Worm (Caenorhabditis elegans) whole organism, late embryonic: ENCODE results near the gene unc-23.

ENCODE experiments used
- C38D4.7 ChIP-seq: fragments of 200-800 bp; sonication (Bioruptor generic); optimal IDR thresholded peaks from 2 replicates; lab custom pipeline; 2018; ENCODE audit warnings: mild to moderate bottlenecking, missing genetic modification characterization, moderate library complexity, missing compliant biosample characterization
- F13H6.1 ChIP-seq: sonication (generic microtip); optimal IDR thresholded peaks from 2 replicates; lab custom pipeline; 2016; ENCODE audit warnings: missing genetic modification characterization, missing compliant biosample characterization
- K02D7.2 ChIP-seq: sonication (generic microtip); optimal IDR thresholded peaks from 2 replicates; lab custom pipeline; 2017; ENCODE audit warnings: mild to moderate bottlenecking, missing genetic modification characterization, missing compliant biosample characterization
- K09A11.1 ChIP-seq: sonication (generic microtip); optimal IDR thresholded peaks from 2 replicates; lab custom pipeline; 2017; ENCODE audit warnings: antibody characterized with exemption, mild to moderate bottlenecking, missing genetic modification characterization, missing compliant biosample characterization; ENCODE audit not compliant: insufficient read depth
- T23F11.4 ChIP-seq: fragments of 200-800 bp; sonication (Bioruptor generic); optimal IDR thresholded peaks from 2 replicates; lab custom pipeline; 2018; ENCODE audit warnings: mild to moderate bottlenecking, missing genetic modification characterization, missing compliant biosample characterization
- Y22D7AL.16 ChIP-seq: sonication (generic microtip); optimal IDR thresholded peaks from 2 replicates; lab custom pipeline; 2016; ENCODE audit warnings: missing genetic modification characterization, missing compliant biosample characterization
- ceh-19 ChIP-seq: fragments of 200-800 bp; sonication (Bioruptor generic); optimal IDR thresholded peaks from 2 replicates; lab custom pipeline; 2018; ENCODE audit warnings: mild to moderate bottlenecking, missing genetic modification characterization, missing compliant biosample characterization
- ceh-22 ChIP-seq: sonication (generic microtip); optimal IDR thresholded peaks from 2 replicates; lab custom pipeline; 2017; ENCODE audit warnings: missing biosample characterization, missing genetic modification characterization
- ceh-31 ChIP-seq: sonication (generic microtip); optimal IDR thresholded peaks from 2 replicates; lab custom pipeline; 2016; ENCODE audit warnings: missing genetic modification characterization, missing compliant biosample characterization
- ceh-34 ChIP-seq: sonication (generic microtip); optimal IDR thresholded peaks from 2 replicates; lab custom pipeline; 2016; ENCODE audit warnings: mild to moderate bottlenecking, missing genetic modification characterization, missing compliant biosample characterization
- ceh-45 ChIP-seq: fragments of 200-800 bp; sonication (Bioruptor generic); IDR thresholded peaks from 2 replicates; pipeline ENCODE4 v1.3.6; 2022; ENCODE audit warnings: missing genetic modification reagents, missing genetic modification characterization, missing compliant biosample characterization
- ceh-9 ChIP-seq: sonication (generic microtip); optimal IDR thresholded peaks from 2 replicates; lab custom pipeline; 2016; ENCODE audit warnings: mild to moderate bottlenecking, missing genetic modification characterization, inconsistent platforms, missing compliant biosample characterization
- dmd-4 ChIP-seq: sonication (generic microtip); optimal IDR thresholded peaks from 2 replicates; lab custom pipeline; 2016; ENCODE audit warnings: borderline replicate concordance, missing genetic modification characterization, missing compliant biosample characterization
- dve-1 ChIP-seq: sonication (generic microtip); optimal IDR thresholded peaks from 2 replicates; lab custom pipeline; 2017; ENCODE audit warnings: antibody characterized with exemption, mild to moderate bottlenecking, missing genetic modification characterization, missing compliant biosample characterization
- gmeb-2 ChIP-seq: sonication (generic microtip); optimal IDR thresholded peaks from 2 replicates; lab custom pipeline; 2016; ENCODE audit warnings: missing genetic modification characterization, inconsistent platforms, missing compliant biosample characterization
- hlh-30 ChIP-seq: sonication (generic microtip); optimal IDR thresholded peaks from 2 replicates; lab custom pipeline; 2017; ENCODE audit warnings: antibody characterized with exemption, missing genetic modification characterization, missing compliant biosample characterization; ENCODE audit not compliant: insufficient read depth
- hlh-6 ChIP-seq: sonication (generic microtip); optimal IDR thresholded peaks from 2 replicates; lab custom pipeline; 2016; ENCODE audit warnings: missing genotype, missing genetic modification characterization, missing compliant biosample characterization
- hlh-8 ChIP-seq: sonication (generic microtip); optimal IDR thresholded peaks from 2 replicates; lab custom pipeline; 2016; ENCODE audit warnings: missing genotype, missing genetic modification characterization, missing compliant biosample characterization
- lin-11 ChIP-seq: fragments of 200-800 bp; sonication (Bioruptor generic); optimal IDR thresholded peaks from 2 replicates; lab custom pipeline; 2018; ENCODE audit warnings: mild to moderate bottlenecking, missing genetic modification characterization, missing compliant biosample characterization
- madf-2 ChIP-seq: sonication (generic microtip); optimal IDR thresholded peaks from 2 replicates; lab custom pipeline; 2017; ENCODE audit warnings: missing genetic modification characterization, missing compliant biosample characterization
- mec-3 ChIP-seq: sonication (generic microtip); optimal IDR thresholded peaks from 2 replicates; lab custom pipeline; 2016; ENCODE audit warnings: borderline replicate concordance, missing genetic modification characterization, missing compliant biosample characterization
- nhr-11 ChIP-seq: fragments of 150-350 bp; optimal IDR thresholded peaks from 2 replicates; lab custom pipeline; 2014; ENCODE audit warnings: missing biosample characterization, missing genetic modification characterization
- nhr-232 ChIP-seq: sonication (generic microtip); optimal IDR thresholded peaks from 2 replicates; lab custom pipeline; 2016; ENCODE audit warnings: missing genetic modification characterization, missing compliant biosample characterization
- odd-2 ChIP-seq: sonication (generic microtip); optimal IDR thresholded peaks from 2 replicates; lab custom pipeline; 2017; ENCODE audit warnings: antibody characterized with exemption, mild to moderate bottlenecking, missing genetic modification characterization, missing compliant biosample characterization
- pag-3 ChIP-seq: sonication (generic microtip); optimal IDR thresholded peaks from 2 replicates; lab custom pipeline; 2016; ENCODE audit warnings: missing compliant biosample characterization, missing genetic modification characterization, borderline replicate concordance
- pha-2 ChIP-seq: sonication (generic microtip); optimal IDR thresholded peaks from 2 replicates; lab custom pipeline; 2017; ENCODE audit warnings: mild to moderate bottlenecking, missing genetic modification characterization, missing compliant biosample characterization
- ref-2 ChIP-seq: sonication (generic microtip); optimal IDR thresholded peaks from 2 replicates; lab custom pipeline; 2016; ENCODE audit warnings: missing genetic modification characterization, missing compliant biosample characterization
- sdc-2 ChIP-seq: sonication (generic microtip); optimal IDR thresholded peaks from 2 replicates; lab custom pipeline; 2016; ENCODE audit warnings: missing genotype, missing genetic modification characterization, missing compliant biosample characterization
- sox-2 ChIP-seq: fragments of 200-800 bp; sonication (Bioruptor generic); IDR thresholded peaks from 2 replicates; pipeline ENCODE4 v1.3.6; 2022; ENCODE audit warnings: missing genetic modification reagents, missing genetic modification characterization, missing compliant biosample characterization
- syd-9 ChIP-seq: sonication (generic microtip); optimal IDR thresholded peaks from 2 replicates; lab custom pipeline; 2016; ENCODE audit warnings: mild to moderate bottlenecking, missing genetic modification characterization, moderate library complexity, missing compliant biosample characterization
- tbx-2 ChIP-seq: sonication (generic microtip); optimal IDR thresholded peaks from 2 replicates; lab custom pipeline; 2016; ENCODE audit warnings: missing genetic modification characterization, missing compliant biosample characterization
- ttx-3 ChIP-seq: sonication (generic microtip); optimal IDR thresholded peaks from 2 replicates; lab custom pipeline; 2016; ENCODE audit warnings: missing genetic modification reagents, missing genetic modification characterization, missing compliant biosample characterization
- unc-55 ChIP-seq: sonication (generic microtip); optimal IDR thresholded peaks from 2 replicates; lab custom pipeline; 2017; ENCODE audit warnings: missing biosample characterization, missing genetic modification reagents, missing genetic modification characterization
- ztf-16 ChIP-seq: sonication (generic microtip); optimal IDR thresholded peaks from 2 replicates; lab custom pipeline; 2017; ENCODE audit warnings: missing genetic modification characterization, missing compliant biosample characterization

unc-23 gene

DNA sequence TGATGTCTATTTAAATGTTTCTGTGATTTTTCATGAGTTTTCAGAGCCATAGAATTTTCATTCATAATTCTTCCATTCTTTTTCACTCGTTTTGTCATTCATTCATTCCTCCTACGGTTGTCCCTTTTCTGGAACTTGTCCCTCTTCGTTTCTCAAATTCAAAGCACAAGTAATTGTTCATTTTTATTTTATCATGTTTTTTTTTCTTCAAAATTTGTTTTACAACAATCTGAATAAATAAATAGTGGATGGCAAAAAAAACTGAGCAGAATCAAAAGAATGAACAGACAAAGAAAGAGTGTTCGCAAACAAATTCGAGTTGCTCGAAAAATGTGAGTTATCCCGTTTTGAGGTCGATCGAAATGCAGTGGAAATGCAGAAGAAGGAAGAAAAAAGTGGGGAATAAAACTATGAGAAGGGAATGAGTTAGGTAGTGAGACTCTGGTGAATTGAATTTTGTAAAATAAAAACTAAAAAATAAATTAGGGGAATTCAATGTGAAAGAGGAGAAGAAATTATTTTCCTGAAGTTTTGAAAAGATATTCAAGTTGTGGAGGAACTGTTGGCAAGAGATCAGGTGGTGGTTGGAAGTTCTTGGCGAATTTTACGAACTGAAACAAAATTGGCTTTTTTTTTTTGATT, 3.4 kb downstream of the unc-23 start:
- no peak for TF ChIP-seq nhr-11 (tag; lab: Kevin White, UChicago)
- TF ChIP-seq ceh-19 (GFP tag; lab: Kevin White, UChicago) = no peak
- no peak for TF ChIP-seq ceh-22

ce11 chrV:8940419-8940818, 4.3 kb downstream of the unc-23 start:
- no peak for TF ChIP-seq ref-2 (tag; lab: Kevin White, UChicago)
- no peak for TF ChIP-seq ceh-31 (tag; lab: Kevin White, UChicago)
- TF ChIP-seq hlh-6 (tag; lab: Kevin White, UChicago) = no peak
- no peak for TF ChIP-seq pag-3 (tag; lab: Kevin White, UChicago)
- no peak for TF ChIP-seq ceh-34 (tag; lab: Kevin White, UChicago)
- TF ChIP-seq ztf-16 = no peak
- TF ChIP-seq mec-3 (tag; lab: Kevin White, UChicago) = no peak
- TF ChIP-seq hlh-8 (tag; lab: Kevin White, UChicago) = no peak
- TF ChIP-seq lin-11 (tag; lab: Kevin White, UChicago) = no peak
- TF ChIP-seq odd-2 = no peak
- TF ChIP-seq ceh-9 (tag; lab: Kevin White, UChicago) = no peak
- TF ChIP-seq ttx-3 = no peak
- TF ChIP-seq K02D7.2 (tag; lab: Kevin White, UChicago) = no peak
- TF ChIP-seq sdc-2 = no peak
- no peak for TF ChIP-seq sox-2 (GFP tag; lab: Robert Waterston, UW)
- TF ChIP-seq madf-2 (tag; lab: Kevin White, UChicago) = no peak

DNA sequence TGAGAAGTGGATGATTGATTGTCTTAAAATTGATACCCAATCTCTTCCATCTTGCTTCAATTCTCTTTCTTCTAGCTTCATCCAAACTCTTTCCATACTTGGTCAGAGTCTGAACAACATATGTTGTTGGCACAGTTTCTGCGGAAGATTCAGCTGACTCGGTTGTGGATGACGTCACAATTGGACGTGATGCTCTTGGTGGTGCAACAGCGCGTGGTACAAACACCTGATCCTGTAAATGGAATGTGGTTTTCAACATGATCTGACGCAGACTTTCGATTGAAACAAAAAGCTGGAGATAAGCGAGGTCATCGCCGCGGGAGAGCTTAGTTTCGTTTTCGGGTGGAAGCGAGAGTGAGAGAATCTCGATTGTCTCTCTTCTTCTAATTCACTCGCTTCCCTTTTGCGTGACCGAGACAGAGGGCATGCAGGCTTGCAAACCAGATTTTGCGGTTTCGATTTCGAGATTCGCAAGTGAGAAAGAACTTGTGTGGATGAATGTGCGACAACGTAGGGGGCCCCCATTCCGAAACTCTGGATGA, 6.3 kb downstream of the unc-23 start:
- TF ChIP-seq dve-1 (tag; lab: Kevin White, UChicago) (no peak), nhr-232 (tag; lab: Kevin White, UChicago) (no peak), hlh-8 (tag; lab: Kevin White, UChicago) (no peak)

- no peak for TF ChIP-seq pha-2 (tag; lab: Kevin White, UChicago)
- no peak for TF ChIP-seq lin-11 (tag; lab: Kevin White, UChicago)
- TF ChIP-seq syd-9 (tag; lab: Kevin White, UChicago) = no peak
- no peak for TF ChIP-seq K02D7.2 (tag; lab: Kevin White, UChicago)
- TF ChIP-seq T23F11.4 (GFP tag; lab: Kevin White, UChicago) = no peak
- no peak for TF ChIP-seq tbx-2 (tag; lab: Kevin White, UChicago)
- TF ChIP-seq F13H6.1 (tag; lab: Kevin White, UChicago) = no peak
- no peak for TF ChIP-seq hlh-30 (tag; lab: Kevin White, UChicago)
- TF ChIP-seq unc-55 (GFP tag; lab: Kevin White, UChicago) = no peak
- TF ChIP-seq Y22D7AL.16 (tag; lab: Kevin White, UChicago) = no peak
- no peak for TF ChIP-seq sox-2 (GFP tag; lab: Robert Waterston, UW)
- TF ChIP-seq ceh-19 (GFP tag; lab: Kevin White, UChicago) = no peak
- TF ChIP-seq dmd-4 (tag; lab: Kevin White, UChicago) = no peak
- no peak for TF ChIP-seq K09A11.1 (tag; lab: Kevin White, UChicago)
- no peak for TF ChIP-seq ceh-45
- no peak for TF ChIP-seq C38D4.7 (GFP tag; lab: Kevin White, UChicago)
- TF ChIP-seq gmeb-2 = no peak
- TF ChIP-seq ceh-34 (tag; lab: Kevin White, UChicago) = no peak
- TF ChIP-seq, all 69 proteins: peak for 0
Measured at ce11 chrV:8943963-8944362, 7.8 kb downstream of the unc-23 start, which contains the start of gene T19A5.3. Gene T19A5.3, minus strand, starts transcription at chrV:8944063.
